Worm (Caenorhabditis elegans) whole organism, midembryonic: Measurements from ENCODE around the gene mltn-6.

Experiments
- T22C8.4 ChIP-seq: fragments of 200-800 bp; sonication (Bioruptor generic); IDR thresholded peaks from 2 replicates; pipeline ENCODE4 v1.3.6; 2022; ENCODE audit warnings: missing genetic modification characterization, missing compliant biosample characterization
- cog-1 ChIP-seq: sonication (generic microtip); optimal IDR thresholded peaks from 2 replicates; lab custom pipeline; 2016; ENCODE audit warnings: missing genetic modification characterization, missing compliant biosample characterization
- flt-1 ChIP-seq: fragments of 200-800 bp; sonication (Bioruptor generic); IDR thresholded peaks from 2 replicates; pipeline ENCODE4 v1.3.6; 2022; ENCODE audit warnings: missing genetic modification characterization, missing compliant biosample characterization
- klf-2 ChIP-seq: fragments of 200-800 bp; sonication (Bioruptor generic); conservative IDR thresholded peaks from 2 replicates; pipeline ENCODE4 v1.3.6; 2022; ENCODE audit warnings: missing genetic modification reagents, missing genetic modification characterization, missing compliant biosample characterization
- med-1 ChIP-seq: sonication (generic microtip); optimal IDR thresholded peaks from 2 replicates; lab custom pipeline; 2017; ENCODE audit warnings: missing genetic modification characterization, mild to moderate bottlenecking, missing compliant biosample characterization, antibody characterized with exemption, missing genetic modification reagents; ENCODE audit not compliant: insufficient read depth
- ref-1 ChIP-seq: fragments of 200-800 bp; sonication (Bioruptor generic); conservative IDR thresholded peaks from 2 replicates; pipeline ENCODE4 v1.3.6; 2022; ENCODE audit warnings: missing genetic modification reagents, missing genetic modification characterization, missing compliant biosample characterization
- tab-1 ChIP-seq: fragments of 200-800 bp; sonication (Bioruptor generic); IDR thresholded peaks from 2 replicates; pipeline ENCODE4 v1.3.6; 2022; ENCODE audit warnings: missing genetic modification characterization, missing compliant biosample characterization
- ztf-23 ChIP-seq: fragments of 200-800 bp; sonication (Bioruptor generic); IDR thresholded peaks from 2 replicates; pipeline ENCODE4 v1.3.6; 2022; ENCODE audit warnings: missing genetic modification reagents, missing genetic modification characterization, missing compliant biosample characterization
- ztf-29 ChIP-seq: fragments of 200-800 bp; sonication (Bioruptor generic); IDR thresholded peaks from 2 replicates; pipeline ENCODE4 v1.3.6; 2022; ENCODE audit warnings: missing genetic modification reagents, missing genetic modification characterization, missing compliant biosample characterization

mltn-6 gene

DNA sequence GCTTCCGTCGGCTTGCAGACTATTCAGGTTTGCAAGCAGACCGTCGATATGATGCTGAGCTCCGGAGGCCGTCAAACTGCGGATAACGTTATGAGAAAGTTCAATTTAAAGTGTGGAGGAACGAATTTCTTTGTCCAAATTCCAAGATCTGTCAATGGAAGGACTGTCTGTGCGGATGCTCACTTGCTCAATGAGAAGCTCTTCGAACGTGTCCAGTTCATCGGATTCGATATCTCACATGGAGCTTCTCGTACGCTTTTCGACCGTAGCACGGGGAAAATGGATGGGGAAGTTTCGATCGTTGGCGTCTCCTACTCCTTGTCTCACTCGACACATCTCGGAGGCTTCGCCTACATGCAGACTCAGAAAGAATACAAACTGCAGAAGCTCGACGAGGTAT lies 18.7 kb upstream of the mltn-6 start:
- TF ChIP-seq klf-2 (GFP tag; lab: Robert Waterston, UW) (no peak), ref-1 (GFP tag; lab: Robert Waterston, UW) (no peak), flt-1 (GFP tag; lab: Robert Waterston, UW) (no peak)

DNA sequence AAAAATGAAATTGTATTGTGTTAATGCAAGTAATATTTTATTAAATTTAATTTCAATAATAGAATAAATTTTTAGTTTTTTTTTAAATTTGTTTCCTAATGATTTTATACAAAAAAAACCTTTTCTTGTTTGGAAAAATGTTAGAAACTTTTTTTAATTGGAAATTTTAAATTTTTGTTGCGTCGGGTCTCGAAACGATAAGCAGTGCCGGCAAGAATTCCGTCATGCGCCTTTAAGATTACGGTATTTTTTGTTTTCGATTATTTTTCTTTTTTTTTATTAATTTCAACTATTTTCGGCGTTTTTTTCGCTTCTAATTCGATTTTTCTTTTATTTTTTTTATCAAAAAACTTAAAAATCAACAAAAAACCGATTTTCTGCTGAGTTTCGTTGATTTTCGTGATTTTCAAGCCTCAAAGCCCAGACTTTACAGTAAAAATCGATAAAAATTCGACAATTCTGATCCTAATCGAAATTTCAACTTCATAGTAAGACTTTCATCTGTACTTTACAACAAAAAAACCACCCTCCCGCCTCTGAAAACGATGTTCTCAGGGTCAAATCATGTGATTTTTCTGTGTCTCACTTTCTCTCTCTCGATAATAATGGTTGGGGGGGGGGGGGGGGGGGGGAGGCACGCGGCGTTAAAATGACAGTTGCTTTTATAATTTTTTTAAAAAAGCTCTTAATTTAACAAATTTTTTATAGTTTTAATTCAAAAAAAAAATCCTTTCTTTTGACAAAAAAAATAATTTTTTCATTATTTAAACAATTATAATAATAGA lies 17.0 kb upstream of the mltn-6 start:
- TF ChIP-seq ztf-29 (GFP tag; lab: Robert Waterston, UW) (no peak), tab-1 (GFP tag; lab: Robert Waterston, UW) (no peak), flt-1 (GFP tag; lab: Robert Waterston, UW) (no peak), ref-1 (GFP tag; lab: Robert Waterston, UW) (no peak), med-1 (no peak)

DNA sequence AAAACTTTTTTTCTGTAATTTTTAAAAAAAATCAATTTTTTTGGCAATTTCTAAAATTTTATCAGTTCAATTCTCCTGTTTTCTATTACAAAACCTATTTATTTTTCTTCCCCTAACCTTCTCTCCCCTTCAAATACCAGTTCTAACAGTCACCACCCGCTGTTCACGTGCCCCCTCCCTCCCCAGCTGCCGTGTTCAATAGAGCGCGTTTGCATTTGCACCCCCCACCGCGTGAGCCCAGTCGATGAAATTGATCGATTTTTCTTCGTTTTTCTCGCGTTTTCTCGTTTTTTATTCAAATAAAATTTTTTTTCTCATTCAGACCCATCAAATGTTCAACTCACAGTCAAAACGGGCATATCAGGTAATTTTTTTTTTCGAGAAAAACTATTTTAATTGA lies 15.7 kb upstream of the mltn-6 start, which contains the start of gene atg-9:
atg-9 (plus strand) TSS at position 332 of the 400 bp plus-strand sequence.
- no peak for TF ChIP-seq tab-1 (GFP tag; lab: Robert Waterston, UW)
- TF ChIP-seq ref-1 (GFP tag; lab: Robert Waterston, UW) = no peak
- no peak for TF ChIP-seq cog-1 (tag; lab: Kevin White, UChicago)
- no peak for TF ChIP-seq klf-2 (GFP tag; lab: Robert Waterston, UW)
- TF ChIP-seq flt-1 (GFP tag; lab: Robert Waterston, UW) = 0 out of 2 replicates have a peak, but pooled peaks have one; percentile 54
- TF ChIP-seq T22C8.4 (GFP tag; lab: Robert Waterston, UW) = peak; percentile 58; the same call in 1 of the 2 replicates
- no peak for TF ChIP-seq med-1
- no peak for TF ChIP-seq ztf-23
- TF ChIP-seq ztf-29 (GFP tag; lab: Robert Waterston, UW) = no peak

DNA sequence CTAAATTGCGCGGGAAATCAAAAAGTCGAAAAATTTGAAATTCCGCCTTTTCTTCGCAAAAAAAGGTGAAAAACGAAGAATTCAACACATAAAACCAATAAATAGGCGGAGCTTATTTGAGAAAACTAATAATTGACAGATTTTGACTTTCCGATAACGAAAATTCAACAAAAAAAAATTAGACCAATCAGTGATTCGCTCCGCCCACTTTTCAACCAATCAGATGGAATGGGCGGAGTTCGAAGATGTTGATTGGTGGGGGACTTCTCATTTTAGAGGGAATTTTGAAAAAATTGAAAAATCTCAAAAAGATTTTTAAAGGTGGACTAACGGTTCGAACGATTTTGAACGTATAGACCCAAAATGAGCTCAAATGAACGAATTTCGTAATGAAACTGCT lies 13.9 kb upstream of the mltn-6 start:
- TF ChIP-seq T22C8.4 (GFP tag; lab: Robert Waterston, UW) (no peak), tab-1 (GFP tag; lab: Robert Waterston, UW) (no peak), med-1 (no peak), ref-1 (GFP tag; lab: Robert Waterston, UW) (no peak), ztf-29 (GFP tag; lab: Robert Waterston, UW) (no peak), klf-2 (GFP tag; lab: Robert Waterston, UW) (no peak), cog-1 (tag; lab: Kevin White, UChicago) (no peak), flt-1 (GFP tag; lab: Robert Waterston, UW) (no peak), ztf-23 (no peak)

DNA sequence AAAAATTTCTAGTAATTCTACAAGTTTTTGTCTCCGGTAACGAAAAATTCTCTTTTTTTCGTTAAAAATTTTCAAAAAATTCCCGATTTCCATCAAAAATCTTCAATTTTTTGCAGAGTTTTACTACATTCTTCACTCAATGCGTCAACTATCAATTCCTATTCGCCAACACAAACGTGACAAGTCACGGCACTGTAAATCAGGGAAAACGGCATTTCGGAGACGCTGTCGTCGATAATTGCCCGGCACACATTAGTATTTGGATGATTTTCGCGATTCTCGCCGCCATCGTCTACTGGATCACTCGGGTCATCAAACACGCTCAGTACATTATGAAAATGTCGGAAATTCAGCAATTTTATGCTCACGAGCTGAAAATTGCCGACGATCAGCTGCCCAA lies 13.0 kb upstream of the mltn-6 start:
- TF ChIP-seq flt-1 (GFP tag; lab: Robert Waterston, UW) = no peak
- no peak for TF ChIP-seq ztf-29 (GFP tag; lab: Robert Waterston, UW)
- no peak for TF ChIP-seq cog-1 (tag; lab: Kevin White, UChicago)
- no peak for TF ChIP-seq med-1
- no peak for TF ChIP-seq T22C8.4 (GFP tag; lab: Robert Waterston, UW)
- no peak for TF ChIP-seq ref-1 (GFP tag; lab: Robert Waterston, UW)
- TF ChIP-seq klf-2 (GFP tag; lab: Robert Waterston, UW) = no peak
- TF ChIP-seq tab-1 (GFP tag; lab: Robert Waterston, UW) = no peak
- no peak for TF ChIP-seq ztf-23

DNA sequence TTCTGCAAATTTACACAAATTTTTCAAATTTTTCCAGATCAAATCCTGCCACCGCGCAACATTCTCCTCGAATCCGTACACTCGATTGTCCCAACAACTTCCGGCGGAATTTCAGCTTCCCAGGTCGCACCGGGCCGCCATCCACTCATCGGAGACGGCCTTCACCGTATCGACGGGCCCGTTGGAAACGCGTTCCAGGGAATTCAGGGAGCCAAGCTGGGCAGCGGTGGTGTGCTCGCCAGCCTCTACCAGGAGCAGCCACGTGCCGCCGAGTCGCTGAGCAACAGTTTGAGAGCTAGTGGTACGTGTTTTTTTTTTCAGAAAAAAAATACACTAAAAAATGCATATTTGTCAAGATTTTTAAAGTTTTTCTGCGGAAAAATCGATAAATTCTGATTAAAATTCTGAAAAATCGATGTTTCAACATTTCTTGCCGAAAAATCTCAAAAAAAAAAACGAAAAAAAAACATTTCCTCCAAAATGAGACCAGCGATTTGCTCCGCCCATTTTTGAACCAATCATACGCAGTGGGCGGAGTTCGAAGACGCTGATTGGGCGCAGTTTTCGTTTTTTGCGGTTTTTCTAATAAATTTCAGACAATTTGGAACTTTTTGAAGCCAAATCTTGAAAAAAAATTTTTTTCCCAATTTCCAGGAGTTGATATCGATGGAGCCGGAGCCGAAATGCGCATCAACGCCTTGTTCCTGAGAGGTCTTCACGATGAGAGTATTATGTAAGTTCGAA lies 7.6 kb upstream of the mltn-6 start:
- TF ChIP-seq flt-1 (GFP tag; lab: Robert Waterston, UW) (no peak), T22C8.4 (GFP tag; lab: Robert Waterston, UW) (no peak), ztf-29 (GFP tag; lab: Robert Waterston, UW) (no peak), med-1 (no peak), ztf-23 (no peak)

DNA sequence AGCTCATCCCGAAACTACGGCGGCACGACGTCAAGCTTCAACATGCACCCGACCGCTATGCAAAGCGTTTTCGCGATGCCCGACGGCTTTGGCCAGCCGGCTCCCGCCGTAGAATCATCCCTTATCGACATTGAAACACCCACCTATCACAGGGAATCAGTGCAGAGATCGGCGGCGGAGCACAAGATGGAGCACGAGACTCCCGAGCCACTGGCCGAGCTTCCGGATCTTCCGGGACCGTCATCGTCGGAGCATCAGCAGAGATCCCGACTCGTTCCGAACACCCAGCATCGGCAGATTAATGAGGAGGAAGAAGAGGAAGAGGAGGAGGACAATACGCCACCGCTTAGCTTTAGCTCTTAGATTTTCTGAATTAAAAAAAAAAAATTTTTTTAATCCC lies 6.3 kb upstream of the mltn-6 start:
- TF ChIP-seq ztf-29 (GFP tag; lab: Robert Waterston, UW) (no peak), tab-1 (GFP tag; lab: Robert Waterston, UW) (no peak)

DNA sequence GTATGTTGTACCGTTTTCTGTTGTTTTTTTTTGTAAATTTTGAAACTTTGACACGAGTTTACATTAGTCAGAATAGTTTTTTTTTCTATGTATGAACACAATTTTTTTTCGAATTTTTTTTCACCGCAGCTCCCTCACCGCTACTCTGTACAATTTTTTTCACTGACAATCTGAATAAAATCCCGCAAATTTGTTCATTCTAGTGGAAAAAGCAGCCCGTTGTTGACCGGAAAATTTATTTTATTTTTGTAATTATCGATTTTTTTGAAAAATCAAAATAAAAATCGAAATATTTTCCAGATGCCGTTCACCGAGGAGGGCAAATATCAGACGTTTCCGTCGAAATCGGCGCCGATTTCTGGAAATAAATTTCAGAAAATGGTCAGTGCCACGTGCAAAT lies 5.3 kb upstream of the mltn-6 start, which contains the start of gene T22H9.1:
T22H9.1 (plus strand) TSS at position 301 of the 400 bp plus-strand sequence.
- TF ChIP-seq cog-1 (tag; lab: Kevin White, UChicago) = no peak
- TF ChIP-seq T22C8.4 (GFP tag; lab: Robert Waterston, UW) = no peak
- no peak for TF ChIP-seq ref-1 (GFP tag; lab: Robert Waterston, UW)
- TF ChIP-seq tab-1 (GFP tag; lab: Robert Waterston, UW) = no peak
- TF ChIP-seq klf-2 (GFP tag; lab: Robert Waterston, UW) = no peak
- no peak for TF ChIP-seq ztf-29 (GFP tag; lab: Robert Waterston, UW)
- TF ChIP-seq ztf-23 = no peak
- no peak for TF ChIP-seq med-1
- no peak for TF ChIP-seq flt-1 (GFP tag; lab: Robert Waterston, UW)

DNA sequence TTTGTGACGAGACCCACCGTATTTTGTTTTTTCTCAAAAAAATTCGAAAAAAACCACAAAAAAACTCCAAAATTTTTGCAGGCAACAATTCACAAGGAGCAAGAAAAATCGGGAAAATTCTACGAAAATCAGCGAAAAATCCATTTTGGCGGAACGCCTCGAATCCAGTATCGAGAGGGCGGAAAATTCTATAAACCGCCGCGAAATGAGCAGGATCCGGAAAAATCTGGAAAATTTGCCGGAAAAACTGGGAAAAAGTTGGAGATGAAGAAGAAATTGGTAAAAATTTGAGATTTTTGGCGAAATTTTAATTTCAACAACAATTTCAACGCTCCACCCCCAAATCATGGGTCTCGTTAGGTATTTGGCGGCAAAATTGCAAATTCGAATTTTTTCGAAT lies 4.7 kb upstream of the mltn-6 start:
- TF ChIP-seq ref-1 (GFP tag; lab: Robert Waterston, UW) (no peak), ztf-23 (no peak), ztf-29 (GFP tag; lab: Robert Waterston, UW) (no peak), klf-2 (GFP tag; lab: Robert Waterston, UW) (no peak), tab-1 (GFP tag; lab: Robert Waterston, UW) (no peak), med-1 (no peak)

DNA sequence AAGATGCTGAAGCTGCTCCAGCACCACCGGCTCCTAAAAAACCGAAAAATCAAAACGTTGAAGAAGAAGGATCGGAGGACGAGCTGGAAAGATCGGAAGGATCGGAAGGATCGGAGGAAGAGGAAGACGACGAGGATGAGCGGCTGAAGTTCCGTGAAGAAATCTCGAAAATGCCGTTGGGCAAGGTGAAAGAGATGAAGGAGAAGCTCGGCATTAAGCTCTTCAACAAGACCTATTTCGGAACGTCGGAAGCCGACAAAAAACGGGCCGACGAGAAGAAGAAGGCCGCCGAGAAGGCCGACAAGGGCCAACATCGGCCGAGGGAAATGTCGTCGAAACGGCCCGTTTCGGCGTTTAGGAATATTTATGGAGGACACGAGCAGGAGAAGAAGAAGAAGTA lies 3.5 kb upstream of the mltn-6 start:
- TF ChIP-seq ztf-29 (GFP tag; lab: Robert Waterston, UW) = no peak
